Fruit fly (Drosophila melanogaster) whole organism, wandering third instar larva: ENCODE results near the gene klar.

Source experiments
- CrebA ChIP-seq: fragments of 200-800 bp; sonication (Bioruptor generic); optimal IDR thresholded peaks from 2 replicates; lab custom pipeline; 2016; ENCODE audit warnings: missing biosample characterization, mild to moderate bottlenecking, missing genetic modification characterization, borderline replicate concordance
- Dif ChIP-seq: fragments of 200-275, 200-300 bp; sonication (Bioruptor generic); optimal IDR thresholded peaks from 2 replicates; lab custom pipeline; 2018; ENCODE audit warnings: missing biosample characterization, missing genetic modification characterization; ENCODE audit not compliant: partially characterized antibody
- GATAd ChIP-seq: sonication (Bioruptor generic); optimal IDR thresholded peaks from 2 replicates; lab custom pipeline; 2016; ENCODE audit warnings: missing biosample characterization, missing genetic modification characterization
- HLH106 ChIP-seq: fragments of 200-800 bp; optimal IDR thresholded peaks from 3 replicates; lab custom pipeline; 2019; ENCODE audit warnings: missing biosample characterization, mild to moderate bottlenecking, missing genetic modification characterization, moderate library complexity
- Hr78 ChIP-seq: fragments of >200 bp; optimal IDR thresholded peaks from 2 replicates; lab custom pipeline; 2017; ENCODE audit warnings: missing biosample characterization, missing genetic modification characterization
- Sp1 ChIP-seq: fragments of 200-800 bp; sonication (Bioruptor generic); optimal IDR thresholded peaks from 3 replicates; lab custom pipeline; 2019; ENCODE audit warnings: missing biosample characterization, mild to moderate bottlenecking, missing genetic modification characterization, moderate library complexity
- br ChIP-seq: fragments of 200-800 bp; sonication (Bioruptor generic); optimal IDR thresholded peaks from 2 replicates; lab custom pipeline; 2016; ENCODE audit warnings: missing biosample characterization, missing genetic modification characterization
- foxo ChIP-seq, 2 experiments: fragments of 200-800 bp; sonication (Bioruptor generic); optimal IDR thresholded peaks; 2 replicates in 1 of 2; 3 replicates in 1 of 2; lab custom pipeline; 2016 to 2017; ENCODE audit warnings: missing biosample characterization in 2 of 2, missing genetic modification characterization in 2 of 2
- fru ChIP-seq: fragments of 200-800 bp; sonication (Bioruptor generic); optimal IDR thresholded peaks from 3 replicates; lab custom pipeline; 2016; ENCODE audit warnings: missing biosample characterization, mild to moderate bottlenecking, missing genetic modification characterization
- psq ChIP-seq: fragments of 200-800 bp; sonication (Bioruptor generic); optimal IDR thresholded peaks from 3 replicates; lab custom pipeline; 2017; ENCODE audit warnings: missing biosample characterization, mild to moderate bottlenecking, missing genetic modification characterization, moderate library complexity
- usp ChIP-seq: fragments of >200 bp; optimal IDR thresholded peaks from 2 replicates; lab custom pipeline; 2017; ENCODE audit warnings: missing biosample characterization, missing genetic modification characterization

- TF ChIP-seq psq (GFP tag; lab: Kevin White, UChicago) (no peak), Hr78 (no peak), usp (no peak), HLH106 (tag; lab: Kevin White, UChicago) (no peak), CrebA (no peak), br (GFP tag; lab: Kevin White, UChicago) (no peak), GATAd (no peak), fru (GFP tag; lab: Kevin White, UChicago) (no peak), Sp1 (GFP tag; lab: Kevin White, UChicago) (no peak), foxo (GFP tag; optimal IDR thresholded peaks at IDR 0.05; lab: Kevin White, UChicago) (no peak), Dif (no peak)
These were observed 124.1 kb downstream of the klar start for dm6 chr3L:416329-416728.
